Fruit fly (Drosophila melanogaster) ovary, adult (tissue): Measurements from ENCODE around the gene LpR2.

Experiments
- CG17801 ChIP-seq: fragments of 200-800 bp; optimal IDR thresholded peaks from 2 replicates; lab custom pipeline; 2019; ENCODE audit warnings: missing biosample characterization, mild to moderate bottlenecking, missing genetic modification characterization, moderate library complexity; ENCODE audit not compliant: partially characterized antibody

Gene LpR2

DNA sequence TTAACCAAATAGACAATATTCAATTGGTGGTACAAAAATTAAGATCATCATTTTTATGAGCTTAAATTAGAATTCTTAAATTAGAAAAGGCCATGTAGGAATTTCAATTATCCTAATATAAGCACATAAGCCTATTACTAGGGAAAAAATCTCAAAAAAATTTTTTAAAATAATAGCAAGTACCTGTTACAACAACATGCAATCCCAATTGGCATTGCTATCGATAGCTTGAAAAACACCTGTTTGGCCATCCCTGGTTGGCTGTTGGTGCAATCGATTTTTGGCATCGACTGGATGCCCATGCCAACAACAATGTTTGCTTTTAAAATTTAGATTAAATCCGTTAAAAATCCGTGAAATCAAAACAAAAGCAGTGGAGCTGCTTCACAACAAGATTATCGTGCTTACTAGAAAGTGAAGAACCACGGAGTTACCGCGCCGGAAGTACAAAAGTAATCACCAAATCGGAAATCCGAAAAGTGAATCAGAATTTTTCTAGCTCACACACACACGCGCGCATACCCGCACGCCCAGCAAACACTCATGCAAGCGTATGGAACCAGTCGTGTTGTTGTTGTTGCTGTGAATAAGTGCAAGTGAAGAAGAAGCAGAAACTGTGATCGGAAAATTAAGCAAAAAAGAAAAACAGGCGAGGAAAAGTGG is 78.6 kb downstream of the LpR2 start, which contains the start of gene RASSF8:
TSS of gene RASSF8 (plus strand) at position 265 of the 663 bp plus-strand sequence.
- peak; percentile 48 for TF ChIP-seq CG17801 (GFP tag; lab: Kevin White, UChicago)

DNA sequence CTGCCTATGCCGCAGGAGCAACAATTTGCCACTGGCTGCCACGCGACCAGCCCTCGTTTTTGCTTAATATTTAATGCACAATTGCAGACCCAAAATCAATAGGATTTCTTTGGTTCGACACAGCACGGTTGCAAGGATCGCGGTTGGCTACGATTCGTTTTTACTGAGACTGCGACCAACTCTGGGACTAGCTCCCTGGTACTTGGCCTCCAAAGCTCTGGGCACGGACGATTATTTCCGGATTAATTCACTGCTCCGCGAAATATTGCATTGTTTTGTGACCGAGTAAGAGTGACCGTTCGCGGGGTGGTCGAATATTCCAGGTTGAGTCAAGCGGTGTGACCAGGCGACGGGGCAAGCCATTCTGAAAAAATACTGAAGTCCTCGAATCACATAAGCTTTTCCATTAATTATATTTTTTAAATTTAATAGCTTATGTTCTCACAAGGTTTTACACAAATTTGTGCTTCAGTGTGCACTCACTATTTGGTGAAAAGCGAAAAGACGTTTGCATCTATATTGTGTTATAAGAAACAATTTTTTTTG is 79.2 kb downstream of the LpR2 start, which contains the start of gene Tnks:
TSS of gene Tnks (minus strand) at position 302 of the 546 bp plus-strand sequence.
- no peak for TF ChIP-seq CG17801 (GFP tag; lab: Kevin White, UChicago)

DNA sequence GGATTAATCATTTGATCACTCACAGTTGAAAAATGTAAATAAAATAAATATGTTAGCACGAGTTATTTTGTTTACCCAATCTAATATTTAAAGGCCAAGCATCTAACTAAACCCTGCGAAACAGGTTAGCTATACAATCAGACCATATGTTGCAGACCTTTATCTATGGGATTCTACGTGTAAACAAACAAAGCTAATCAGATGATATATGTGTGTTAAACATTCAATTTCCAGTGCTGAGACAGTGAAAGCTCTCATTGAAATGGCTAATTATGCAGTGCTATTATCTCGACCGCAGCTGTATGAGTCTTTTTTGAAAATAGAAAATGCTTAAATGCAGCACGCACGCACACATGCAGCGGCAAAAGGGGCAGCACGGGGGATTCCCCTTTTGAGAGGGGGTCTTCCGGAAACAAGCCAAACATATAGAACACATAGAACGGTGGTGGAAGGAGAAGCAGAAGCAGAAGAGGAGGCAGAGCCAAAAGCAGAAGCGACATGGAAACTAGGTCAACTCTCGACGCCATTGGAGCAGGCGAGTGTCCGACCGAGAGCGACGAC is 80.3 kb downstream of the LpR2 start:
- no peak for TF ChIP-seq CG17801 (GFP tag; lab: Kevin White, UChicago)

DNA sequence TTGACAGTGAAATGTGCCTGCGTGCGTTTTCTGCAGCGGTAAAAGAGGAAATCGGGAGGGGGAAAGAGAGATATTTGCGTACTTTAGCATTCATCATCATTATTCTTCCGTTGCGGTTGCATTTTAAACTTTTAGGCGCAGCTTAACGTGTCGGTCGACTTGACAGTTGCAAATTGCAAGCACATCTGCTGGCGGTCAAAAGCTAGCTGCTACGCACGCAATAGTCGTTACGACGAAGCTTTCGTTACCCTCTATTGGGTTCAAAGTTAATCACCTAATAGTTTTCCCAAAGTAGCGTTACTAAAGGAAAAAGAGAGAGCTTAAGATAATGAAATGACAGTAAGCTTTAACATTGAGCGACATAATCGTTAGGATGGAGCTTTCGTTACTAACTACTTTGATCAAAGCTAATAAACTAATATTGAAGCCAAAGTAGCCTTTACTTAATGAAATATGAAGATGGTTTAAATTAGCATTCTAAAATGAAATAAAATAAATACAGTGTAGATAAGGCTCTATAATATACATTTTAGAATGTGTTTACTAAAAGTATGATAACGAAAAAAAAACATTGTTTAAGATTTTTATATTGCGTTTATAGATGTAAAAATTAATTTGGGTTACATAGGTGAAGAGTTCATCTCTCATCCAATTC is 88.1 kb downstream of the LpR2 start:
- peak; percentile 24 for TF ChIP-seq CG17801 (GFP tag; lab: Kevin White, UChicago)

DNA sequence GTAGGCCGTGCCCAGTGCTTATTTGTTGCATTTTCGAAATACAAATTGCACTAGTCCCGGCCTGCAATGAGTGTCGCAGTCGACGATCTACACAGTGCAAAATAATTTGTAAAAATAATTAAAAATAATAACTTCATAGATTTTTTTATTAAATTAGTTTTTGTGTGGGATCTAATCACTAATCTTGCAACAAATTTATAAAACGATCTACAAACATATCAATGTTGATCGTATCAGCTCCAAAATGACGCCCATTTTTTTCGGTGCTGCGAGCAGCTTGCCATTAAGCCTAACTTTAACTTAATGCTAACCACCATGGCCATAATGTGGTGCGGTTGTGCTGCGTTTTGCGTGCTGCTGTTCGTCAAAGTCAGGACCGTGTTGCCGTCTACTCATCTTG is 88.9 kb downstream of the LpR2 start:
- TF ChIP-seq CG17801 (GFP tag; lab: Kevin White, UChicago) = peak; percentile 48

DNA sequence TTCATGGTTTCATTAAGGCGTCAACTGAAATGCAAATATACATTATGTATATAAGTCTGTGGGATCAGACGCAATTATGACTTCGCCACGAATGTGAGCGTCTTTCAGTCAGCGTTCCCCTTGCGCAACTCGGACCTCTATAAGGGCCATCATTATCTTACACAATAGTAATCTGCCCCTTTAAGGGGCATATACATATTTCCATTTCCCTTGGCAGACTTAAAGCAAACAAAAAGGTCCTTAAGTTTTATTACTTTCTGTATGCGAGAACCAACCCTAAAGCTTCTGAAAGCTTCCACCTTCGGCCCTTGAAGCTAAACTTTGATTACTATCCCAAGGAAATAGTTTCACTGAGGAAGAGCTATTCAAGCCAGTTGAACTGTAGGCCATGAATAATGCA is 89.8 kb downstream of the LpR2 start:
- no peak for TF ChIP-seq CG17801 (GFP tag; lab: Kevin White, UChicago)
